Worm (Caenorhabditis elegans) whole organism, L3 larva: Measurements from ENCODE around the gene seb-3.

Experiments used
- R02D3.7 ChIP-seq: fragments of 150-350 bp; optimal IDR thresholded peaks from 2 replicates; lab custom pipeline; 2014; ENCODE audit warnings: missing biosample characterization, missing genetic modification characterization
- egl-5 ChIP-seq: fragments of 150-350 bp; optimal IDR thresholded peaks from 2 replicates; lab custom pipeline; 2017; ENCODE audit warnings: missing biosample characterization, missing genetic modification reagents, missing genetic modification characterization, inconsistent platforms
- elt-3 ChIP-seq, 3 experiments: fragments of 150-350 bp in 1 of 3; sonication (generic microtip) in 2 of 3; optimal IDR thresholded peaks; 2 replicates in 2 of 3; 4 replicates in 1 of 3; lab custom pipeline; 2014 to 2017; ENCODE audit warnings: missing biosample characterization in 3 of 3, missing genetic modification characterization in 3 of 3
- lin-15B ChIP-seq: fragments of 150-350 bp; optimal IDR thresholded peaks from 2 replicates; lab custom pipeline; 2014; ENCODE audit warnings: missing biosample characterization, missing genetic modification characterization
- lin-39 ChIP-seq: fragments of 150-350 bp; optimal IDR thresholded peaks from 2 replicates; lab custom pipeline; 2018; ENCODE audit warnings: missing biosample characterization, missing genetic modification reagents, missing genetic modification characterization
- nfya-1 ChIP-seq: sonication (generic microtip); optimal IDR thresholded peaks from 2 replicates; lab custom pipeline; 2017; ENCODE audit warnings: missing genetic modification characterization, mild to moderate bottlenecking, missing compliant biosample characterization, antibody characterized with exemption, moderate library complexity; ENCODE audit not compliant: insufficient read depth
- nhr-77 ChIP-seq: fragments of 150-350 bp; optimal IDR thresholded peaks from 2 replicates; lab custom pipeline; 2014; ENCODE audit warnings: missing biosample characterization, missing genetic modification characterization
- skn-1 ChIP-seq: fragments of 150-350 bp; optimal IDR thresholded peaks from 2 replicates; lab custom pipeline; 2014; ENCODE audit warnings: missing biosample characterization, missing genetic modification characterization
- unc-39 ChIP-seq: sonication (generic microtip); optimal IDR thresholded peaks from 4 replicates; lab custom pipeline; 2017; ENCODE audit warnings: missing biosample characterization, missing genetic modification characterization
- unc-62 ChIP-seq: fragments of 150-350 bp; sonication (generic microtip); optimal IDR thresholded peaks from 4 replicates; lab custom pipeline; 2014; ENCODE audit warnings: missing biosample characterization, missing genetic modification reagents, missing genetic modification characterization

DNA sequence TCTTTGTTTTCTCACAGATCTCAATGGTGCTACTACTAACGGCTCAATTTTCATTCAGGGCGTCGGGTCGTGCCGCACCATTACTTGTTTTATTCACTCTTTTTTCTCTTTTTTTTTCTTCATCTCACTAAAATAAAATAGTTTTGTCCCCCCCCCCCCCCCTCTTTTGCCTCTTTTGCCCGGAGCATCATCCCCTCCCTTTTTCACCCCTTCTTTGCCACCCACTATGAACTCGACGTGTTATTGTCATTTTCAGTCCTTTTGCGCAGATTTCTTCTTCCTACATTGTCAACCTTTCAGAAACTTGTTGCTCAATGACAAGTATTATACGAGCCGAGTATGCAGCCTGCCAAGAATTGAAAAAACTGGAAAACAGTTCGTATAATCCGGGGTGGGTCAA, at the start of gene seb-3:
- TF ChIP-seq R02D3.7 (tag; lab: Kevin White, UChicago) = no peak
- no peak for TF ChIP-seq lin-15B
- TF ChIP-seq skn-1 = no peak
- TF ChIP-seq unc-39 = no peak
- no peak for TF ChIP-seq elt-3 (tag; optimal IDR thresholded peaks at IDR 0.05; lab: Kevin White, UChicago)
- TF ChIP-seq nhr-77 (tag; lab: Kevin White, UChicago) = no peak
- TF ChIP-seq lin-39 (tag; lab: Kevin White, UChicago) = no peak
- no peak for TF ChIP-seq nfya-1 (tag; lab: Kevin White, UChicago)
- TF ChIP-seq egl-5 (tag; lab: Kevin White, UChicago) = no peak
- no peak for TF ChIP-seq unc-62 (GFP tag; lab: Kevin White, UChicago)
